Fruit fly (Drosophila melanogaster) whole organism, embryonic: ENCODE data around the gene CG33795.
A peak's percentile ranks its signal among the peaks of the same experiment; 100 is the strongest.

Source experiments
- C15 ChIP-seq: fragments of 200-800 bp; sonication (Bioruptor generic); IDR thresholded peaks from 3 replicates; pipeline ENCODE4 v1.3.6; 2022; ENCODE audit warnings: missing biosample characterization, missing genetic modification characterization
- CG1024 ChIP-seq: fragments of 200-800 bp; sonication (Bioruptor generic); IDR thresholded peaks from 2 replicates; pipeline ENCODE4 v1.3.6; 2022; ENCODE audit warnings: missing biosample characterization, missing genetic modification characterization
- CG11696 ChIP-seq: fragments of 200-800 bp; sonication (Bioruptor generic); IDR thresholded peaks from 2 replicates; pipeline ENCODE4 v1.3.6; 2022; ENCODE audit warnings: missing biosample characterization, missing genetic modification characterization
- CG14710 ChIP-seq: fragments of 200-800 bp; sonication (Bioruptor generic); optimal IDR thresholded peaks from 3 replicates; lab custom pipeline; 2019; ENCODE audit warnings: missing biosample characterization, mild to moderate bottlenecking, missing genetic modification characterization, moderate library complexity
- CG17328 ChIP-seq: fragments of 200-800 bp; sonication (Bioruptor generic); IDR thresholded peaks from 2 replicates; pipeline ENCODE4 v1.3.6; 2022; ENCODE audit warnings: missing biosample characterization, missing genetic modification characterization
- CG2678 ChIP-seq: fragments of 200-800 bp; sonication (Bioruptor generic); optimal IDR thresholded peaks from 3 replicates; lab custom pipeline; 2019; ENCODE audit warnings: missing biosample characterization, mild to moderate bottlenecking, missing genetic modification characterization, moderate library complexity
- CG32767 ChIP-seq: fragments of 200-800 bp; sonication (Bioruptor generic); IDR thresholded peaks from 2 replicates; pipeline ENCODE4 v1.3.6; 2022; ENCODE audit warnings: missing biosample characterization, missing genetic modification characterization
- CG33557 ChIP-seq: fragments of 200-800 bp; sonication (Bioruptor generic); optimal IDR thresholded peaks from 2 replicates; lab custom pipeline; 2019; ENCODE audit warnings: missing biosample characterization, mild to moderate bottlenecking, missing genetic modification characterization, moderate library complexity
- CG4707 ChIP-seq: fragments of 200-800 bp; sonication (Bioruptor generic); optimal IDR thresholded peaks from 2 replicates; lab custom pipeline; 2018; ENCODE audit warnings: missing biosample characterization, mild to moderate bottlenecking, missing genetic modification characterization, moderate library complexity
- CG6683 ChIP-seq: fragments of 200-800 bp; sonication (Bioruptor generic); optimal IDR thresholded peaks from 2 replicates; lab custom pipeline; 2017; ENCODE audit warnings: missing biosample characterization, mild to moderate bottlenecking, missing genetic modification characterization, missing genetic modification reagents
- CG7372 ChIP-seq: fragments of 200-800 bp; sonication (Bioruptor generic); IDR thresholded peaks from 2 replicates; pipeline ENCODE4 v1.3.6; 2022; ENCODE audit warnings: missing biosample characterization, missing genetic modification characterization
- CG8089 ChIP-seq: fragments of 200-800 bp; sonication (Bioruptor generic); optimal IDR thresholded peaks from 3 replicates; lab custom pipeline; 2016; ENCODE audit warnings: missing biosample characterization, missing genetic modification characterization
- CG8359 ChIP-seq: fragments of 200-800 bp; sonication (Bioruptor generic); optimal IDR thresholded peaks from 2 replicates; lab custom pipeline; 2017; ENCODE audit warnings: missing biosample characterization, mild to moderate bottlenecking, missing genetic modification characterization, borderline replicate concordance
- CoRest ChIP-seq: fragments of 200-800 bp; sonication (Bioruptor generic); optimal IDR thresholded peaks from 3 replicates; lab custom pipeline; 2018; ENCODE audit warnings: missing biosample characterization, mild to moderate bottlenecking, missing genetic modification characterization, moderate library complexity
- Dll ChIP-seq: fragments of 200-800 bp; sonication (Bioruptor generic); IDR thresholded peaks from 4 replicates; pipeline ENCODE4 v1.3.6; 2022; ENCODE audit warnings: missing biosample characterization, missing genetic modification characterization; ENCODE audit not compliant: partially characterized antibody
- Doc3 ChIP-seq: fragments of 200-800 bp; sonication (Bioruptor generic); IDR thresholded peaks from 3 replicates; pipeline ENCODE4 v1.3.6; 2022; ENCODE audit warnings: missing biosample characterization, missing genetic modification characterization; ENCODE audit not compliant: partially characterized antibody
- Drgx ChIP-seq: fragments of 200-800 bp; sonication (Bioruptor generic); IDR thresholded peaks from 2 replicates; pipeline ENCODE4 v1.3.6; 2022; ENCODE audit warnings: missing biosample characterization, missing genetic modification characterization
- HHEX ChIP-seq: fragments of 200-800 bp; sonication (Bioruptor generic); optimal IDR thresholded peaks from 3 replicates; lab custom pipeline; 2017; ENCODE audit warnings: missing biosample characterization, mild to moderate bottlenecking, missing genetic modification characterization, missing genetic modification reagents
- HLH54F ChIP-seq: fragments of 200-800 bp; sonication (Bioruptor generic); optimal IDR thresholded peaks from 3 replicates; lab custom pipeline; 2016; ENCODE audit warnings: missing biosample characterization, missing genetic modification characterization
- Hr78 ChIP-seq, 2 experiments: fragments of 200-800 bp in 1 of 2; fragments of >200 bp in 1 of 2; sonication (Bioruptor generic) in 1 of 2; optimal IDR thresholded peaks; 2 replicates each; lab custom pipeline; 2017 to 2019; ENCODE audit warnings: missing biosample characterization in 2 of 2, missing genetic modification characterization in 2 of 2, mild to moderate bottlenecking in 1 of 2, moderate library complexity in 1 of 2
- Ptx1 ChIP-seq: fragments of 200-800 bp; sonication (Bioruptor generic); IDR thresholded peaks from 2 replicates; pipeline ENCODE4 v1.3.6; 2022; ENCODE audit warnings: missing biosample characterization, missing genetic modification characterization
- Scr ChIP-seq: fragments of 200-800 bp; sonication (Bioruptor generic); IDR thresholded peaks from 2 replicates; pipeline ENCODE4 v1.3.6; 2022; ENCODE audit warnings: missing biosample characterization, missing genetic modification characterization; ENCODE audit not compliant: partially characterized antibody
- Sin3A ChIP-seq: fragments of >200 bp; optimal IDR thresholded peaks from 2 replicates; lab custom pipeline; 2018
- Sry-β ChIP-seq: fragments of 200-800 bp; sonication (Bioruptor generic); optimal IDR thresholded peaks from 2 replicates; lab custom pipeline; 2018; ENCODE audit warnings: missing biosample characterization, mild to moderate bottlenecking, missing genetic modification characterization, moderate library complexity
- ash1 ChIP-seq: fragments of 200-800 bp; sonication (Bioruptor generic); optimal IDR thresholded peaks from 2 replicates; lab custom pipeline; 2018; ENCODE audit warnings: missing biosample characterization, mild to moderate bottlenecking, missing genetic modification characterization
- br ChIP-seq: fragments of >200 bp; optimal IDR thresholded peaks from 2 replicates; lab custom pipeline; 2017
- bsh ChIP-seq, 2 experiments: fragments of 200-800 bp; sonication (Bioruptor generic); optimal IDR thresholded peaks; 2 replicates each; lab custom pipeline; 2017 to 2018; ENCODE audit warnings: mild to moderate bottlenecking in 2 of 2, missing biosample characterization in 2 of 2, missing genetic modification characterization in 2 of 2, moderate library complexity in 1 of 2
- cas ChIP-seq: fragments of 200-800 bp; sonication (Bioruptor generic); IDR thresholded peaks from 2 replicates; pipeline ENCODE4 v1.3.6; 2022; ENCODE audit warnings: missing biosample characterization, missing genetic modification characterization
- chinmo ChIP-seq: fragments of 200-800 bp; sonication (Bioruptor generic); IDR thresholded peaks from 4 replicates; pipeline ENCODE4 v1.3.6; 2022; ENCODE audit warnings: missing biosample characterization, missing genetic modification characterization; ENCODE audit not compliant: partially characterized antibody
- chm ChIP-seq: fragments of 200-800 bp; sonication (Bioruptor generic); IDR thresholded peaks from 2 replicates; pipeline ENCODE4 v1.3.6; 2022; ENCODE audit warnings: missing biosample characterization, missing genetic modification characterization
- corto ChIP-seq: fragments of 200-800 bp; sonication (Bioruptor generic); optimal IDR thresholded peaks from 2 replicates; lab custom pipeline; 2016; ENCODE audit warnings: missing biosample characterization, mild to moderate bottlenecking, missing genetic modification characterization, moderate library complexity
- eyg ChIP-seq: fragments of 200-800 bp; sonication (Bioruptor generic); optimal IDR thresholded peaks from 3 replicates; lab custom pipeline; 2016; ENCODE audit warnings: missing biosample characterization, missing genetic modification characterization
- gce ChIP-seq: fragments of 200-800 bp; sonication (Bioruptor generic); IDR thresholded peaks from 3 replicates; pipeline ENCODE4 v1.3.6; 2022; ENCODE audit warnings: missing biosample characterization, missing genetic modification characterization
- grau ChIP-seq: fragments of 200-800 bp; optimal IDR thresholded peaks from 3 replicates; lab custom pipeline; 2019; ENCODE audit warnings: missing biosample characterization, mild to moderate bottlenecking, missing genetic modification characterization, moderate library complexity
- gsb-n ChIP-seq: fragments of 200-800 bp; sonication (Bioruptor generic); optimal IDR thresholded peaks from 3 replicates; lab custom pipeline; 2018; ENCODE audit warnings: missing biosample characterization, mild to moderate bottlenecking, missing genetic modification characterization
- mld ChIP-seq: fragments of 200-800 bp; sonication (Bioruptor generic); IDR thresholded peaks from 3 replicates; pipeline ENCODE4 v1.3.6; 2022; ENCODE audit warnings: missing biosample characterization, missing genetic modification characterization; ENCODE audit not compliant: partially characterized antibody
- otp ChIP-seq: fragments of 200-800 bp; sonication (Bioruptor generic); IDR thresholded peaks from 3 replicates; pipeline ENCODE4, ENCODE4 v1.3.6; 2022; ENCODE audit warnings: missing biosample characterization, missing genetic modification characterization
- sd ChIP-seq: fragments of 200-800 bp; sonication (Bioruptor generic); optimal IDR thresholded peaks from 3 replicates; lab custom pipeline; 2018; ENCODE audit warnings: missing biosample characterization, mild to moderate bottlenecking, missing genetic modification characterization, moderate library complexity
- sens ChIP-seq: fragments of 200-800 bp; sonication (Bioruptor generic); peaks from one replicate; lab custom pipeline; 2016; ENCODE audit warnings: missing biosample characterization, missing genetic modification characterization
- sima ChIP-seq: fragments of 200-800 bp; sonication (Bioruptor generic); optimal IDR thresholded peaks from 2 replicates; lab custom pipeline; 2016; ENCODE audit warnings: missing biosample characterization, missing genetic modification characterization
- trh ChIP-seq: fragments of 200-800 bp; sonication (Bioruptor generic); optimal IDR thresholded peaks from 2 replicates; lab custom pipeline; 2016; ENCODE audit warnings: missing biosample characterization, missing genetic modification characterization
- wor ChIP-seq: fragments of 200-800 bp; sonication (Bioruptor generic); IDR thresholded peaks from 2 replicates; pipeline ENCODE4 v1.3.6; 2022; ENCODE audit warnings: missing biosample characterization, missing genetic modification characterization

The CG33795 gene

dm6 chr3L:16171280-16171679 is at the start of gene CG33795:
CG33795 (minus strand) TSS chr3L:16171380.
- no peak for TF ChIP-seq eyg (GFP tag; lab: Kevin White, UChicago)
- TF ChIP-seq CG2678 (tag; lab: Kevin White, UChicago) = no peak
- TF ChIP-seq sd (tag; lab: Kevin White, UChicago) = no peak
- TF ChIP-seq CG14710 (tag; lab: Kevin White, UChicago) = no peak
- TF ChIP-seq Sin3A (lab: Kevin White, UChicago) = no peak
- no peak for TF ChIP-seq HLH54F (GFP tag; lab: Kevin White, UChicago)
- TF ChIP-seq gsb-n (tag; lab: Kevin White, UChicago) = no peak
- no peak for TF ChIP-seq CG7372 (GFP tag; lab: Robert Waterston, UW)
- TF ChIP-seq otp (GFP tag; lab: Robert Waterston, UW) = no peak
- TF ChIP-seq wor (GFP tag; lab: Robert Waterston, UW) = no peak
- no peak for TF ChIP-seq CG8359 (GFP tag; lab: Kevin White, UChicago)
- TF ChIP-seq CG1024 (GFP tag; lab: Robert Waterston, UW) = no peak
- TF ChIP-seq grau = no peak
- TF ChIP-seq mld (GFP tag; lab: Robert Waterston, UW) = no peak
- no peak for TF ChIP-seq Scr (GFP tag; lab: Robert Waterston, UW)
- TF ChIP-seq CG32767 = no peak

- TF ChIP-seq trh (GFP tag; lab: Kevin White, UChicago) (no peak), CG11696 (GFP tag; lab: Robert Waterston, UW) (no peak), chinmo (GFP tag; lab: Robert Waterston, UW) (no peak), ash1 (no peak), sens (peak; percentile 64), CG4707 (GFP tag; lab: Kevin White, UChicago) (no peak), Hr78 (GFP tag; optimal IDR thresholded peaks at IDR 0.05; lab: Kevin White, UChicago) (no peak), br (no peak), C15 (no peak), HHEX (GFP tag; lab: Kevin White, UChicago) (no peak), bsh (GFP tag; optimal IDR thresholded peaks at IDR 0.05; lab: Kevin White, UChicago) (peak in 1 of 2 experiments; percentile 48), Ptx1 (GFP tag; lab: Robert Waterston, UW) (0 out of 2 replicates have a peak, but pooled peaks have one; percentile 15), corto (GFP tag; lab: Kevin White, UChicago) (no peak), CG6683 (GFP tag; lab: Kevin White, UChicago) (no peak), CoRest (tag; lab: Kevin White, UChicago) (no peak), cas (GFP tag; lab: Robert Waterston, UW) (no peak), CG33557 (GFP tag; lab: Kevin White, UChicago) (no peak), chm (no peak), Sry-β (no peak), Drgx (GFP tag; lab: Robert Waterston, UW) (peak; percentile 82), sima (GFP tag; lab: Kevin White, UChicago) (no peak), CG1024 (GFP tag; lab: Robert Waterston, UW) (no peak)
These were observed 46.8 kb upstream of the CG33795 start for dm6 chr3L:16217935-16218334.

dm6 chr3L:16217203-16217602 is 46.0 kb upstream of the CG33795 start, which contains the start of gene CG13073:
CG13073 (minus strand) TSS chr3L:16217303.
- TF ChIP-seq CG17328 (GFP tag; lab: Robert Waterston, UW) = no peak
- TF ChIP-seq Doc3 = 0 out of 3 replicates have a peak, but pooled peaks have one; percentile 37
- TF ChIP-seq CG8089 (GFP tag; lab: Kevin White, UChicago) = no peak
- TF ChIP-seq Dll (GFP tag; lab: Robert Waterston, UW) = 0 out of 4 replicates have a peak, but pooled peaks have one; percentile 39
- TF ChIP-seq gce (GFP tag; lab: Robert Waterston, UW) = no peak
